Worm (Caenorhabditis elegans) whole organism, L3 larva: ENCODE data around the gene cest-2.1.

Source experiments
- ama-1 ChIP-seq: fragments of 150-350 bp; optimal IDR thresholded peaks from 2 replicates; lab custom pipeline; 2018
- elt-1 ChIP-seq: fragments of 150-350 bp; optimal IDR thresholded peaks from 2 replicates; lab custom pipeline; 2014; ENCODE audit warnings: missing biosample characterization, missing genetic modification characterization
- mml-1 ChIP-seq: fragments of 150-350 bp; sonication (generic microtip); optimal IDR thresholded peaks from 3 replicates; lab custom pipeline; 2014; ENCODE audit warnings: missing biosample characterization, missing genetic modification characterization
- nhr-12 ChIP-seq: fragments of 150-350 bp; optimal IDR thresholded peaks from 2 replicates; lab custom pipeline; 2014; ENCODE audit warnings: missing biosample characterization, missing genetic modification characterization
- nhr-28 ChIP-seq: fragments of 150-350 bp; optimal IDR thresholded peaks from 2 replicates; lab custom pipeline; 2014; ENCODE audit warnings: missing biosample characterization, missing genetic modification characterization
- ztf-11 ChIP-seq: fragments of 150-350 bp; optimal IDR thresholded peaks from 2 replicates; lab custom pipeline; 2014; ENCODE audit warnings: missing biosample characterization, missing genetic modification characterization

DNA sequence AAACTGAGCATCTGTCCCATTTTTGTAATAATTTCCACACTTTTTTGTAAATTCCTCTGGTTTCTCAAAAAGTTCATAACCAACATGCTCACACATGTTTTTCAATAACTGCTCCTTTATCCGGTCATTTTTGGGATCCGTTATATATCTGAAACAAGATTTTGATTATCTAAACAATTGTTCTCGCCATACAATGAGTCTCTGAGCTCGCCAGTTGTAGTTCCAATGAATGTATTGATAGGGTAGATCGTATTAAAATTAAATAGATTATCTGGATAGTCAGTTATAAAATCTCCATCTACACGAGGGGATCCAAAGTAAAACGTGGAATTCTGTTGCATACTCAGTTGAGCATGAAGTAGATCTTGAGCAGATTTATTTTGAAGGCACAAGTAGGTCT is 5.3 kb upstream of the cest-2.1 start:
- no peak for TF ChIP-seq elt-1 (tag; lab: Kevin White, UChicago)
- TF ChIP-seq nhr-28 = no peak
- no peak for TF ChIP-seq nhr-12 (tag; lab: Kevin White, UChicago)
- no peak for TF ChIP-seq ama-1 (lab: Kevin White, UChicago)
- TF ChIP-seq mml-1 (tag; lab: Kevin White, UChicago) = no peak
- TF ChIP-seq ztf-11 (tag; lab: Kevin White, UChicago) = no peak
